Fruit fly (Drosophila melanogaster) S2 (cell line): Measurements from ENCODE around the gene CASK.

Source experiments
- CG8478 ChIP-seq: fragments of >200 bp; optimal IDR thresholded peaks from 2 replicates; lab custom pipeline; 2018
- CTCF ChIP-seq, 2 experiments: fragments of >200 bp; optimal IDR thresholded peaks; 2 replicates each; lab custom pipeline; 2018

DNA sequence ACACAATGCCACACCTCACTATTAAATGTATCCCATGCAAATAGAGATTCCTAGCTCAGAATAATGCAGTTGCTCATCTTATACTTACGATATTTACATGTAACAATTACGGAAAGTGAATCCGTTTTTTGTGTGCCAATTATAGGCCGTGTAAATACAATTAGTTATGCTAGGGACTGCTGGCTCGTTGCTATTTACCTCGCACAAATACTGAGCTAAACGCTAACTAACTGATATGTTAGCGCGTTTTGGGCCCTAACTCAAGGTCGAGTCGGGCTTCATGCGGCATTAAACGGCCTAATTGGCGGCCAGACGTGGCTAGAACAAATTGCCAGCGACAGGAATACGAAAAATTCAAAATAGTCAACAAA lies 34.4 kb upstream of the CASK start:
- no peak for TF ChIP-seq CTCF (optimal IDR thresholded peaks at IDR 0.05; lab: Kevin White, UChicago)
- no peak for TF ChIP-seq CG8478 (lab: Kevin White, UChicago)
